Fruit fly (Drosophila melanogaster): Measurements from ENCODE around the gene CG31642.

The CG31642 gene

dm6 chr2L:6070656-6071231 lies 47.6 kb upstream of the CG31642 start, which contains the start of the genes CG9154 and Kr-h2 (continued):
- TF ChIP-seq CG2199 (GFP tag; IDR thresholded peaks at IDR 0.05): no peak
- peak; percentile 14 for TF ChIP-seq CG11723 (GFP tag; optimal IDR thresholded peaks at IDR 0.05)
- peak; percentile 23 for TF ChIP-seq Mes4 (GFP tag; optimal IDR thresholded peaks at IDR 0.05)
- peak; percentile 15 for TF ChIP-seq CG9797 (GFP tag; optimal IDR thresholded peaks at IDR 0.05)
- TF ChIP-seq CG34422 (GFP tag; IDR thresholded peaks at IDR 0.05): peak; percentile 11; the same call in 1 of the 3 replicates
- no peak for TF ChIP-seq ac (GFP tag; optimal IDR thresholded peaks at IDR 0.05)
- TF ChIP-seq HmgZ (tag; optimal IDR thresholded peaks at IDR 0.05): peak; percentile 12
- peak; percentile 15 for TF ChIP-seq HLH54F (GFP tag; optimal IDR thresholded peaks at IDR 0.05)
- peak; percentile 65 for TF ChIP-seq stwl (tag; optimal IDR thresholded peaks at IDR 0.05)
- TF ChIP-seq CG10543 (GFP tag; optimal IDR thresholded peaks at IDR 0.05): peak; percentile 62
- TF ChIP-seq hbn (GFP tag; IDR thresholded peaks at IDR 0.05; ENCODE audit: partially characterized antibody): peak; percentile 33; the same call in 1 of the 2 replicates
- peak; percentile 91 for TF ChIP-seq CG9437 (GFP tag; optimal IDR thresholded peaks at IDR 0.05)
- TF ChIP-seq sim (GFP tag; IDR thresholded peaks at IDR 0.05): no peak
- peak; percentile 3 for TF ChIP-seq Usf (GFP tag; optimal IDR thresholded peaks at IDR 0.05)
- TF ChIP-seq Myb (GFP tag; optimal IDR thresholded peaks at IDR 0.05): peak; percentile 87
- peak in 1 of 2 experiments; percentile 12 for TF ChIP-seq crp (GFP tag; optimal IDR thresholded peaks at IDR 0.05)
- peak; percentile 55 for TF ChIP-seq kni (GFP tag; optimal IDR thresholded peaks at IDR 0.05)
- TF ChIP-seq sima (GFP tag; optimal IDR thresholded peaks at IDR 0.05): no peak
- TF ChIP-seq CG1832 (GFP tag; optimal IDR thresholded peaks at IDR 0.05): no peak
- peak; percentile 62 for TF ChIP-seq CG12391 (tag; optimal IDR thresholded peaks at IDR 0.05)
- no peak for TF ChIP-seq CG4360 (GFP tag; IDR thresholded peaks at IDR 0.05)
- TF ChIP-seq ERR (GFP tag; optimal IDR thresholded peaks at IDR 0.05): no peak
- no peak for TF ChIP-seq Vsx1 (GFP tag; optimal IDR thresholded peaks at IDR 0.05)
- peak; percentile 25 for TF ChIP-seq D19B (GFP tag; optimal IDR thresholded peaks at IDR 0.05)
- TF ChIP-seq Deaf1 (tag; optimal IDR thresholded peaks at IDR 0.05): peak; percentile 33
- TF ChIP-seq CG14710 (tag; optimal IDR thresholded peaks at IDR 0.05): peak; percentile 69
- TF ChIP-seq CG11504 (tag; optimal IDR thresholded peaks at IDR 0.05): peak; percentile 39
- no peak for TF ChIP-seq Six4 (GFP tag; optimal IDR thresholded peaks at IDR 0.05)
- TF ChIP-seq CG13287 (GFP tag; IDR thresholded peaks at IDR 0.05; ENCODE audit: partially characterized antibody): peak; percentile 64
- TF ChIP-seq Antp (GFP tag; optimal IDR thresholded peaks at IDR 0.05): peak; percentile 32
- peak; percentile 54; the same call in 1 of the 3 replicates for TF ChIP-seq jigr1 (GFP tag; IDR thresholded peaks at IDR 0.05)
- TF ChIP-seq unpg (GFP tag; optimal IDR thresholded peaks at IDR 0.05): peak; percentile 1
- peak; percentile 32; the same call in 1 of the 3 replicates for TF ChIP-seq dysf (GFP tag; IDR thresholded peaks at IDR 0.05)
- TF ChIP-seq Fer2 (tag; optimal IDR thresholded peaks at IDR 0.05): peak; percentile 37
- TF ChIP-seq Dp (GFP tag; optimal IDR thresholded peaks at IDR 0.05): peak; percentile 84
- TF ChIP-seq Dll (GFP tag; IDR thresholded peaks at IDR 0.05; ENCODE audit: partially characterized antibody): peak; percentile 66; the same call in 2 of the 4 replicates
- TF ChIP-seq ham (GFP tag; IDR thresholded peaks at IDR 0.05): no peak
- TF ChIP-seq Taf1 (GFP tag; IDR thresholded peaks at IDR 0.05): no peak
- peak; percentile 32 for TF ChIP-seq Hsf (GFP tag; optimal IDR thresholded peaks at IDR 0.05)
- TF ChIP-seq mirr (GFP tag; optimal IDR thresholded peaks at IDR 0.05): peak; percentile 24
- TF ChIP-seq Adf1 (GFP tag; IDR thresholded peaks at IDR 0.05): no peak
- peak; percentile 55; the same call in 1 of the 3 replicates for TF ChIP-seq mld (GFP tag; IDR thresholded peaks at IDR 0.05; ENCODE audit: partially characterized antibody)
- peak; percentile 23 for TF ChIP-seq CG12155 (GFP tag; optimal IDR thresholded peaks at IDR 0.05)
- TF ChIP-seq Rx (GFP tag; IDR thresholded peaks at IDR 0.05): no peak
- TF ChIP-seq CG4617 (GFP tag; optimal IDR thresholded peaks at IDR 0.05; ENCODE audit: borderline replicate concordance): peak; percentile 79
- TF ChIP-seq CG8089 (GFP tag; optimal IDR thresholded peaks at IDR 0.05): no peak
- TF ChIP-seq slbo (GFP tag; IDR thresholded peaks at IDR 0.05): peak; percentile 31; the same call in 1 of the 2 replicates
- peak; percentile 75 for TF ChIP-seq CG7928 (GFP tag; optimal IDR thresholded peaks at IDR 0.05)
- peak; percentile 81 for TF ChIP-seq HLH4C (GFP tag; IDR thresholded peaks at IDR 0.05; ENCODE audit: partially characterized antibody)

Measured in whole organism, embryonic.